Worm (Caenorhabditis elegans): ENCODE results near the gene Y39A1A.2.

Gene Y39A1A.2

DNA sequence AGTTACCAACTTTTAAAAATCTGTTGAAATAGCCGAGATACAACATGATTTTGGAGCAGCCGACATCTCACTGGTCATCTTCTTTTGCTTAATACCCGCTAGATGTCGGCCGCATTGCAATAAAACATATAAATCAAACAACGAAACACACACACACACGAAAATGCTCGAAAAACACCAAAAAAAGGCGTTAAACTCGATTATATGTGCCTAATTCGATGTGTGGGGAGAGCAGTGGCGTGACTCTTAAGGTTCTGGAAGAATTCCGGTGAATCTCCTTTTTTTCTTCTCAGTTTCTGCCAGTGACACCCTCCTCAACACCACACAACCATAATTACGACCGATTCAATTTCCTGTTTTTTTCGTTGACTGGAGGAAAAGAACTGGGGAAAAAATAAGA is 23.2 kb downstream of the Y39A1A.2 start:
- TF ChIP-seq unc-62 (GFP tag; optimal IDR thresholded peaks at IDR 0.05), result no peak

DNA sequence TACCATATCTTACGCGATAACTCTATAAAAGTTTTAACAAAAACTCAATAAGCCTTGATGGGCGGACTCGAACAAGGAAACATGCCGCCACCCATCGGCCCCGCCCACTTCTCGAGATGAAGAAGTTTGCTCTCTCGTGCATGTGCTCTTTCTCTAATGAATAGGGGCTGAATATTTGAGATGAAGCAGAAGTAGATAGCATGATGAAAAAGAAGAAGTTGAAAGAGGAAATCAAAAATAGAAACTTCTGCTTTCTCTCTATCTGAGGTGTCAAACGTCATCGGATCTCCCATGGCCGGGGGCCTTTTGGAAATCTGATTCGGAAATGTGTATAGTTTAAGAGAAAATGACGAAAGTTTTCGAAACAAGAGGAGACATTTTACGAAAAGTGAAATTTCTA is 24.5 kb downstream of the Y39A1A.2 start:
- TF ChIP-seq unc-62 (GFP tag; optimal IDR thresholded peaks at IDR 0.05), result no peak

DNA sequence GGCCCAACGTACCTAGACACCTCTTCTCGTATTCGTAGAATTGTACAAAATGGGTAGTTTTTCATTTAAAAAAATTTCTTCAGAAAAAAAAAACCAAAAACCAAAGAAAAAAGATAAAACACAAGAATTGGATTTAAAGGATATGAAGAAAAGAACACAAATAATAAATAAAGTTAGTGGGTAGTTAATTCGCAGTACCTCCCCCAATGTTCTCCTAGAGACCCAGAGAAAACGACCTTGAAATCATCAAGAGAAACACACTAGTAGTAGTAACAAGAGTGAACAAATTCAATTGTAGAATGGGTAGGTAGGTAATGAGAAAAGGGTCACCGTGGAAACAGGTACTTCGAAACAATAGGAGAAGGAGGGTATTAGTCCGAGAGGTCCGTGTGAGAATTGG is 25.6 kb downstream of the Y39A1A.2 start:
- TF ChIP-seq unc-62 (GFP tag; optimal IDR thresholded peaks at IDR 0.05), result no peak

DNA sequence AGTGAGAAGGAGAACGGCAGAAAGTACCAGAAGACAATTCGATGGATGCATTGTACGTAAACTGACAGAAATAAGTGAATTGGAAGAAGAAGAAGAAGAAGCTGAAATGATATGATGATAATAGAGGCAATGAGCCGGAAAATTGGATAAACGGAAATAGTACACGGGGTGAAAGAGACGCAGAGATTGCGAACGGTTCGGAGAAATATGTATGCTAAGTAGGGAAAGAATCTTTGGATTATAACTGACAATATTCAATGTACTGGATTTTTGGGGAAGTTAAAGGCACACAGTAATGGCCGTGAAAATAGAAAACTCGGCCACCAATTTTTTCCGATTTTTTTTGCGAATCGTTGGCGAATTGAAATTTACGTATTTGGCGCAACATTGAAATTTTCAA is 28.0 kb downstream of the Y39A1A.2 start, which contains the start of gene Y45F3A.4:
TSS of gene Y45F3A.4 (minus strand) at position 101 of the 400 bp plus-strand sequence.
- no peak for TF ChIP-seq unc-62 (GFP tag; optimal IDR thresholded peaks at IDR 0.05)

DNA sequence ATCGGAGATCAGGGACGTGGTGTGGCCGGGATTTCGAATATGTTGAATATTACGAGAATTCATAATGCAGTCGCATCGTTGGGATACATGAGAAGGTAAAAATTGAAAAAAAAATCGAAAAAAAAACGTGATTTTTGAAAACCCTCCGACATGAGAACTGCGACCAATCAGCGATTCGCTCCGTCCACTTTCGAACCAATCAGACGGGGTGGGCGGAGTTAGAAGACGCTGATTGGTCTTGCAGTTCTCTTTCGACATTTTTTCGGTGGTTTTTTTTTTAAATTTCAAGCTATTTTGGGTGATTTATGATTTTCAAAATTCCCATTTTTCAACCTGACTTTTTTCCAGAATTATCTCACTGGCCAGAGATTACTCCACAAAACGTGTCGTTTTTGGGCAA is 34.1 kb downstream of the Y39A1A.2 start:
- TF ChIP-seq unc-62 (GFP tag; optimal IDR thresholded peaks at IDR 0.05), result no peak

DNA sequence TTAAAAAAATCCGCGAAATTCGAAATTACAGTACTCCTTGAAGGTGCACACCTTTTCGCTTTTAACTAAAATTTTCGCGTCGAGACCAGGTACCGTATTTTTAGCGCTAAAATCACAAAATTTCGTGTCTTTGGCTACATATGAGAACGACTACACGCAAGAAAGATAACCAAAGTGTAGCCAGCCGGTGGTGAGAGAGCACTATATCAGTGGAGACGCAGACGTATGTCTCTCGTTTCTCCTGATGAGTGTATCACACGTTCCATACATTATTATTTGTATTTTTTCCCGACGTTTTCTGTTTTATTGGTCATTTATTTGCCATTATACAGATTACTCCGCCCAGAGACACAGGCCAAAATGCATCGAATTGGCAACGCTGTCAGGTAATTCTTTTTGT is 37.4 kb downstream of the Y39A1A.2 start, which contains the start of gene acdh-11:
TSS of gene acdh-11 (plus strand) at position 333 of the 400 bp plus-strand sequence.
- TF ChIP-seq unc-62 (GFP tag; optimal IDR thresholded peaks at IDR 0.05), result no peak

DNA sequence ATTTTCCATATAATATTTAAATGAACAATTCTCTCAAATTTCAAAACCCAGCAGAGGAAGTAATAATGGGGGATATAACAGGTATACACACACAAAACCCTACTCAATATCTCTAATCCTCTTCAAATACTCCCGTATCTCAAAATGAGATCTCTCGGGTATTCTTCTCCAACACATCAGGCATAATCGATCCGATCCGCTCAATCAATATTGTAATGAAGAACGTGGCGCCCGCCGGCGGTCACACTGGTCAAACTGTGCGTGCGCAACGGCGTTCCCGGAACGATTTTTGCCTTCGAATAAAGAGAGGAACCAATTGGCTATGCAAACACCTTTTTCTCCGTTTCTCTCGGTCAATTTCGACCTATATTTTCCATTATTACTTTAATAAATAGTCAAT is 40.8 kb downstream of the Y39A1A.2 start:
- TF ChIP-seq unc-62 (GFP tag; optimal IDR thresholded peaks at IDR 0.05), result no peak

DNA sequence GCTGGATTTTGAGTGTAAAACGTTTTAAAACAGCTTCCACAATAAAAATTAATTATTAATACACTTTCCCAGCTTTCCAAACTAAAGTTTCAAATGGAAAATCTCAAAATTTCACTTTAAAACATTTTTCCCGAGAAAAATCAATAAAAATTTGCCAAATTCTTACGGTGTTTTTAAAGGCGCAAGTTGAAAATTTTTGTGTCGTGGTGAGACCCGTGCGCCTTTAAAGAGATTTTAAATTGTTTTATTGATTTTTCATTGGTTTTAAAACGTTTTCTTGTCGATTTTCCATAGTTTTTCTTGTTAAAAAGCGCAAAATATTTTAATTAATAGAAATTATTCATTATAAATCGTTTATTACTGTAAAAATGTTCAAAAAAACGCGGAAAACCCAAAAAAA is 41.5 kb downstream of the Y39A1A.2 start, which contains the start of gene Y45F3A.1:
TSS of gene Y45F3A.1 (minus strand) at position 12 of the 400 bp plus-strand sequence.
- no peak for TF ChIP-seq unc-62 (GFP tag; optimal IDR thresholded peaks at IDR 0.05)

DNA sequence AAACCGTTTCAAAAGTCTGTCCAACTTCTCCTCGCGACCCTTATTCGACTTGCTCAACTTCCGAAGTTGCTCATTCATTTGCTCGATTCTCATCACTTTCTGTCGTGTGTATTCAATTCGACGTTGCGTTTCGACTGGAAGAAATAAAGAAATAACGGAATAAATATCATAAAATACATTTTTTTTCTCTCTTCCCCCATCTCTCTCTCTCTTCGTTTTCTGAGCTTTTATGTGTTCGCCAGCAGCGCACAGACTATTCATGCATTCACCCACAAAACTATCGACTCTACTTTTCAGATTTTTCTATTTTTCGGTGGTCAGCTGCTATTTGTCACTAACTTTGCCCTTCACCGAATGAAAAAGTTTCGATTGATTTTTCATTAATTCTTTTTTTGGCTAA is 43.1 kb downstream of the Y39A1A.2 start, which contains the start of gene rab-30:
TSS of gene rab-30 (plus strand) at position 301 of the 400 bp plus-strand sequence.
- TF ChIP-seq unc-62 (GFP tag; optimal IDR thresholded peaks at IDR 0.05), result no peak

DNA sequence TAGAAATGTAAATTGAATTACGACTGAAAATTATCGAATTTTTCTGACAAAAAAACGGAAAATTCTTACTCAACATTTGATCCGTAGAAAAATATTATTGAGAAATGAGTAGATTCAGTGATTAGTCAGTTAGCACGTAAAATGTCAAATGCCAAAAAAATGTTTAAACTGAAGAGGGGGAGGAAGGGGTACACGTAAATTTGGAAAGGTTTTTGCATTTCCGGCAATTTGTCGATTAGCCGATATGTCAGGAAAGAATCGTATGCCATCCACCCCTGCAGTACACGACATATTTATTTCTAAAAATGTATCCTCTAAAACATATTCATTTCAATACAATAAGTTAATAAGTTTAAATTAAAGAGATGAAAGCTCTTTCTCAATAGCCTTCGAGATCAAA is 45.5 kb downstream of the Y39A1A.2 start, which contains the start of gene T21C12.4:
TSS of gene T21C12.4 (minus strand) at position 101 of the 400 bp plus-strand sequence.
- TF ChIP-seq unc-62 (GFP tag; optimal IDR thresholded peaks at IDR 0.05), result no peak

DNA sequence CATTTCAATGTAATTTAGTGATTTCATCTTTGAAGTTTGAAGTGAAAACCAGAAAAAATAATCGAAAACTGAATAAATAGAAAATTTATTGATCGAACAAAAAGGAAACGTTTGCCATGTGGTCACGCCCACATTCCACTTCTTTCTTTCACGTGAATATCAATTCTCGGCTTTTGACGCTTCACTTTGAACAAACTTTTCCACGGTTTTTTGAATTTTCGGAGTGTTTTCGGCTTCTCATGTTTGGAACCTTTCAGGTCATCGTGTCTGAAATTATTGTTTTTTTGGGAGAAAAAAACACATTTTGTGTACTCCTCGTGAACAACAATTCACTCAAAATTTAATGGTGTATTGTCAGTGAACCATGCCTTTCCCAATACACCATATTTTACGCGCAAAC is 50.4 kb downstream of the Y39A1A.2 start, which contains the start of gene T21C12.8:
TSS of gene T21C12.8 (minus strand) at position 101 of the 400 bp plus-strand sequence.
- TF ChIP-seq unc-62 (GFP tag; optimal IDR thresholded peaks at IDR 0.05), result no peak

Measured in whole organism, dauer.